Fruit fly (Drosophila melanogaster) whole organism, embryonic: ENCODE results near the gene Polr1C.

Experiments used
- Antp ChIP-seq: fragments of 200-800 bp; sonication (Bioruptor generic); optimal IDR thresholded peaks from 3 replicates; lab custom pipeline; 2016; ENCODE audit warnings: missing biosample characterization, missing genetic modification characterization
- Atf6 ChIP-seq: fragments of 200-800 bp; sonication (Bioruptor generic); IDR thresholded peaks from 2 replicates; pipeline ENCODE4 v1.3.6; 2022; ENCODE audit warnings: missing biosample characterization, missing genetic modification characterization
- Awh ChIP-seq: fragments of 200-800 bp; sonication (Bioruptor generic); IDR thresholded peaks from 2 replicates; pipeline ENCODE4, ENCODE4 v1.3.6; 2022; ENCODE audit warnings: missing biosample characterization, missing genetic modification characterization
- BtbVII ChIP-seq: fragments of 200-800 bp; sonication (Bioruptor generic); optimal IDR thresholded peaks from 3 replicates; lab custom pipeline; 2017; ENCODE audit warnings: missing biosample characterization, mild to moderate bottlenecking, missing genetic modification characterization
- CG10147 ChIP-seq: fragments of 200-800 bp; sonication (Bioruptor generic); optimal IDR thresholded peaks from 2 replicates; lab custom pipeline; 2019; ENCODE audit warnings: missing biosample characterization, mild to moderate bottlenecking, missing genetic modification characterization, moderate library complexity
- CG1024 ChIP-seq: fragments of 200-800 bp; sonication (Bioruptor generic); IDR thresholded peaks from 2 replicates; pipeline ENCODE4 v1.3.6; 2022; ENCODE audit warnings: missing biosample characterization, missing genetic modification characterization
- CG11398 ChIP-seq: fragments of 200-800 bp; sonication (Bioruptor generic); optimal IDR thresholded peaks from 2 replicates; lab custom pipeline; 2016; ENCODE audit warnings: missing biosample characterization, missing genetic modification characterization
- CG11456 ChIP-seq: fragments of 200-800 bp; sonication (Bioruptor generic); IDR thresholded peaks from 3 replicates; pipeline ENCODE4 v1.3.6; 2022; ENCODE audit warnings: missing biosample characterization, missing genetic modification characterization
- CG12104 ChIP-seq: fragments of 200-800 bp; sonication (Bioruptor generic); optimal IDR thresholded peaks from 3 replicates; lab custom pipeline; 2016; ENCODE audit warnings: missing biosample characterization, missing genetic modification characterization
- CG12942 ChIP-seq: fragments of 200-800 bp; sonication (Bioruptor generic); optimal IDR thresholded peaks from 3 replicates; lab custom pipeline; 2016; ENCODE audit warnings: missing biosample characterization, missing genetic modification characterization
- CG15696 ChIP-seq: fragments of 200-800 bp; sonication (Bioruptor generic); optimal IDR thresholded peaks from 2 replicates; lab custom pipeline; 2019; ENCODE audit warnings: missing biosample characterization, mild to moderate bottlenecking, missing genetic modification characterization, moderate library complexity
- CG2199 ChIP-seq: fragments of 200-800 bp; sonication (Bioruptor generic); IDR thresholded peaks from 3 replicates; pipeline ENCODE4 v1.3.6; 2022; ENCODE audit warnings: missing biosample characterization, missing genetic modification characterization
- CG2889 ChIP-seq: fragments of 200-800 bp; sonication (Bioruptor generic); IDR thresholded peaks from 3 replicates; pipeline ENCODE4 v1.3.6; 2022; ENCODE audit warnings: missing biosample characterization, missing genetic modification characterization
- CG3163 ChIP-seq: fragments of 200-800 bp; sonication (Bioruptor generic); optimal IDR thresholded peaks from 3 replicates; lab custom pipeline; 2016; ENCODE audit warnings: missing biosample characterization, missing genetic modification characterization
- CG34376 ChIP-seq: fragments of 200-800 bp; sonication (Bioruptor generic); optimal IDR thresholded peaks from 2 replicates; lab custom pipeline; 2018; ENCODE audit warnings: missing biosample characterization, mild to moderate bottlenecking, missing genetic modification characterization
- CG6683 ChIP-seq: fragments of 200-800 bp; sonication (Bioruptor generic); optimal IDR thresholded peaks from 2 replicates; lab custom pipeline; 2017; ENCODE audit warnings: missing biosample characterization, mild to moderate bottlenecking, missing genetic modification characterization, missing genetic modification reagents
- CG6813 ChIP-seq: fragments of 200-800 bp; sonication (Bioruptor generic); optimal IDR thresholded peaks from 2 replicates; lab custom pipeline; 2017; ENCODE audit warnings: missing biosample characterization, missing genetic modification characterization, mild to moderate bottlenecking, moderate library complexity, missing genetic modification reagents
- CG7928 ChIP-seq: fragments of 200-800 bp; sonication (Bioruptor generic); optimal IDR thresholded peaks from 2 replicates; lab custom pipeline; 2017; ENCODE audit warnings: missing biosample characterization, mild to moderate bottlenecking, missing genetic modification characterization
- CG8924 ChIP-seq: fragments of 200-800 bp; optimal IDR thresholded peaks from 3 replicates; lab custom pipeline; 2019; ENCODE audit warnings: missing biosample characterization, mild to moderate bottlenecking, missing genetic modification characterization, moderate library complexity
- Chrac-16 ChIP-seq: fragments of 200-800 bp; sonication (Bioruptor generic); optimal IDR thresholded peaks from 3 replicates; lab custom pipeline; 2016; ENCODE audit warnings: missing biosample characterization, missing genetic modification characterization
- Gug ChIP-seq: fragments of 200-800 bp; sonication (Bioruptor generic); IDR thresholded peaks from 4 replicates; pipeline ENCODE4 v1.3.6; 2022; ENCODE audit warnings: missing biosample characterization, missing genetic modification characterization
- HLH3B ChIP-seq: fragments of 200-800 bp; sonication (Bioruptor generic); IDR thresholded peaks from 2 replicates; pipeline ENCODE4 v1.3.6; 2022; ENCODE audit warnings: missing biosample characterization, missing genetic modification characterization
- HLH54F ChIP-seq: fragments of 200-800 bp; sonication (Bioruptor generic); optimal IDR thresholded peaks from 3 replicates; lab custom pipeline; 2016; ENCODE audit warnings: missing biosample characterization, missing genetic modification characterization
- HmgD ChIP-seq: fragments of 200-800 bp; sonication (Bioruptor generic); optimal IDR thresholded peaks from 3 replicates; lab custom pipeline; 2016; ENCODE audit warnings: missing biosample characterization, missing genetic modification characterization
- NC2α ChIP-seq: fragments of 200-800 bp; sonication (Bioruptor generic); optimal IDR thresholded peaks from 2 replicates; lab custom pipeline; 2016; ENCODE audit warnings: missing biosample characterization, missing genetic modification characterization
- Ptx1 ChIP-seq: fragments of 200-800 bp; sonication (Bioruptor generic); IDR thresholded peaks from 2 replicates; pipeline ENCODE4 v1.3.6; 2022; ENCODE audit warnings: missing biosample characterization, missing genetic modification characterization
- Rfx ChIP-seq: fragments of 200-800 bp; sonication (Bioruptor generic); IDR thresholded peaks from 2 replicates; pipeline ENCODE4 v1.3.6; 2022; ENCODE audit warnings: missing biosample characterization, missing genetic modification characterization
- Usf ChIP-seq: fragments of 200-800 bp; sonication (Bioruptor generic); optimal IDR thresholded peaks from 2 replicates; lab custom pipeline; 2017; ENCODE audit warnings: missing genotype, missing biosample characterization, missing genetic modification characterization
- abd-A ChIP-seq: fragments of 200-800 bp; sonication (Bioruptor generic); optimal IDR thresholded peaks from 3 replicates; lab custom pipeline; 2019; ENCODE audit warnings: missing biosample characterization, mild to moderate bottlenecking, missing genetic modification characterization, moderate library complexity
- ac ChIP-seq: fragments of 200-800 bp; sonication (Bioruptor generic); optimal IDR thresholded peaks from 3 replicates; lab custom pipeline; 2017; ENCODE audit warnings: missing biosample characterization, mild to moderate bottlenecking, missing genetic modification characterization
- bigmax ChIP-seq: fragments of 200-800 bp; sonication (Bioruptor generic); optimal IDR thresholded peaks from 2 replicates; lab custom pipeline; 2018; ENCODE audit warnings: missing biosample characterization, mild to moderate bottlenecking, missing genetic modification characterization
- cg ChIP-seq: fragments of 200-800 bp; sonication (Bioruptor generic); optimal IDR thresholded peaks from 3 replicates; lab custom pipeline; 2019; ENCODE audit warnings: missing biosample characterization, mild to moderate bottlenecking, missing genetic modification characterization, moderate library complexity
- chn ChIP-seq: fragments of 200-800 bp; sonication (Bioruptor generic); optimal IDR thresholded peaks from 2 replicates; lab custom pipeline; 2016; ENCODE audit warnings: missing biosample characterization, missing genetic modification characterization
- emc ChIP-seq: fragments of 200-800 bp; sonication (Bioruptor generic); optimal IDR thresholded peaks from 2 replicates; lab custom pipeline; 2016; ENCODE audit warnings: missing biosample characterization, missing genetic modification characterization
- fd96Cb ChIP-seq: fragments of 200-800 bp; sonication (Bioruptor generic); optimal IDR thresholded peaks from 2 replicates; lab custom pipeline; 2018; ENCODE audit warnings: missing biosample characterization, mild to moderate bottlenecking, missing genetic modification characterization, moderate library complexity
- gce ChIP-seq: fragments of 200-800 bp; sonication (Bioruptor generic); IDR thresholded peaks from 3 replicates; pipeline ENCODE4 v1.3.6; 2022; ENCODE audit warnings: missing biosample characterization, missing genetic modification characterization
- gsb ChIP-seq: fragments of 200-800 bp; sonication (Bioruptor generic); IDR thresholded peaks from 2 replicates; pipeline ENCODE4 v1.3.6; 2022; ENCODE audit warnings: missing biosample characterization, missing genetic modification characterization
- knrl ChIP-seq: fragments of 200-800 bp; sonication (Bioruptor generic); IDR thresholded peaks from 3 replicates; pipeline ENCODE4 v1.3.6; 2022; ENCODE audit warnings: missing biosample characterization, missing genetic modification characterization; ENCODE audit not compliant: partially characterized antibody
- luna ChIP-seq: fragments of 200-800 bp; sonication (Bioruptor generic); optimal IDR thresholded peaks from 2 replicates; lab custom pipeline; 2016; ENCODE audit warnings: missing biosample characterization, missing genetic modification characterization
- nerfin-1 ChIP-seq: fragments of 200-800 bp; sonication (Bioruptor generic); optimal IDR thresholded peaks from 3 replicates; lab custom pipeline; 2019; ENCODE audit warnings: missing biosample characterization, mild to moderate bottlenecking, missing genetic modification characterization, moderate library complexity
- nmo ChIP-seq: fragments of 200-800 bp; sonication (Bioruptor generic); optimal IDR thresholded peaks from 2 replicates; lab custom pipeline; 2018; ENCODE audit warnings: missing biosample characterization, mild to moderate bottlenecking, missing genetic modification characterization, moderate library complexity
- org-1 ChIP-seq: fragments of 200-800 bp; sonication (Bioruptor generic); optimal IDR thresholded peaks from 2 replicates; lab custom pipeline; 2017; ENCODE audit warnings: missing biosample characterization, missing genetic modification characterization
- pan ChIP-seq, 4 experiments: fragments of >200 bp in 3 of 4; fragments of 200-800 bp in 1 of 4; sonication (Bioruptor generic) in 1 of 4; optimal IDR thresholded peaks in 3 of 4; IDR thresholded peaks in 1 of 4; 2 replicates each; pipeline versions ENCODE4 v1.3.6 to Lab custom; 2017 to 2022; ENCODE audit warnings: missing biosample characterization in 2 of 4, missing genetic modification characterization in 2 of 4, mixed read lengths in 1 of 4
- pita ChIP-seq: fragments of 200-800 bp; sonication (Bioruptor generic); optimal IDR thresholded peaks from 2 replicates; lab custom pipeline; 2017; ENCODE audit warnings: missing biosample characterization, mild to moderate bottlenecking, missing genetic modification characterization
- pnt ChIP-seq: fragments of 200-800 bp; sonication (Bioruptor generic); optimal IDR thresholded peaks from 3 replicates; lab custom pipeline; 2016; ENCODE audit warnings: missing biosample characterization, missing genetic modification characterization
- sim ChIP-seq: fragments of 200-800 bp; sonication (Bioruptor generic); IDR thresholded peaks from 2 replicates; pipeline ENCODE4 v1.3.6; 2022; ENCODE audit warnings: missing biosample characterization, missing genetic modification characterization
- slou ChIP-seq: fragments of 200-800 bp; sonication (Bioruptor generic); optimal IDR thresholded peaks from 3 replicates; lab custom pipeline; 2016; ENCODE audit warnings: missing biosample characterization, missing genetic modification characterization
- sob ChIP-seq: fragments of 200-800 bp; sonication (Bioruptor generic); IDR thresholded peaks from 2 replicates; pipeline ENCODE4 v1.3.6; 2022; ENCODE audit warnings: missing biosample characterization, missing genetic modification characterization
- tna ChIP-seq: fragments of 200-800 bp; sonication (Bioruptor generic); IDR thresholded peaks from 2 replicates; pipeline ENCODE4 v1.3.6; 2022; ENCODE audit warnings: missing biosample characterization, missing genetic modification characterization; ENCODE audit not compliant: partially characterized antibody
- unpg ChIP-seq: fragments of 200-800 bp; sonication (Bioruptor generic); optimal IDR thresholded peaks from 3 replicates; lab custom pipeline; 2018; ENCODE audit warnings: missing biosample characterization, mild to moderate bottlenecking, missing genetic modification characterization, moderate library complexity
- zfh2 ChIP-seq: fragments of 200-800 bp; sonication (Bioruptor generic); optimal IDR thresholded peaks from 2 replicates; lab custom pipeline; 2016; ENCODE audit warnings: missing biosample characterization, missing genetic modification characterization

Gene Polr1C

dm6 chr2L:5010784-5011260 lies 42.0 kb downstream of the Polr1C start, which contains the start of the genes CG31917, Tfb5 and SelT (continued):
- TF ChIP-seq Chrac-16 (GFP tag; lab: Kevin White, UChicago), result peak; percentile 46
- TF ChIP-seq CG6683 (GFP tag; lab: Kevin White, UChicago), result no peak
- no peak for TF ChIP-seq CG11456 (GFP tag; lab: Robert Waterston, UW)
- TF ChIP-seq CG8924 (tag; lab: Kevin White, UChicago), result peak; percentile 62
- peak; percentile 76 for TF ChIP-seq nmo (GFP tag; lab: Kevin White, UChicago)
- TF ChIP-seq abd-A (tag; lab: Kevin White, UChicago), result no peak
- peak; percentile 45; the same call in 1 of the 2 replicates for TF ChIP-seq HLH3B (GFP tag; lab: Robert Waterston, UW)
- peak; percentile 59 for TF ChIP-seq HLH54F (GFP tag; lab: Kevin White, UChicago)
- no peak for TF ChIP-seq BtbVII (GFP tag; lab: Kevin White, UChicago)
- TF ChIP-seq slou, result peak; percentile 39
- TF ChIP-seq CG15696, result peak; percentile 50
- no peak for TF ChIP-seq NC2α (GFP tag; lab: Kevin White, UChicago)
- TF ChIP-seq tna (GFP tag; lab: Robert Waterston, UW), result no peak
- TF ChIP-seq pnt (GFP tag; lab: Kevin White, UChicago), result no peak
- peak; percentile 59 for TF ChIP-seq CG12942 (GFP tag; lab: Kevin White, UChicago)
- TF ChIP-seq knrl (GFP tag; lab: Robert Waterston, UW), result peak; percentile 80
- TF ChIP-seq Awh, result no peak
- no peak for TF ChIP-seq bigmax (GFP tag; lab: Kevin White, UChicago)
- TF ChIP-seq org-1 (GFP tag; lab: Kevin White, UChicago), result no peak
- peak; percentile 2 for TF ChIP-seq CG3163 (GFP tag; lab: Kevin White, UChicago)
- peak; percentile 40 for TF ChIP-seq CG12104
- TF ChIP-seq pita (GFP tag; lab: Kevin White, UChicago), result no peak
- TF ChIP-seq Gug, result no peak
- no peak for TF ChIP-seq luna (GFP tag; lab: Kevin White, UChicago)
- peak; percentile 15 for TF ChIP-seq fd96Cb (tag; lab: Kevin White, UChicago)
- TF ChIP-seq CG10147 (GFP tag; lab: Kevin White, UChicago), result no peak
- peak; percentile 64 for TF ChIP-seq zfh2 (GFP tag; lab: Kevin White, UChicago)
- TF ChIP-seq Atf6 (GFP tag; lab: Robert Waterston, UW), result peak; percentile 30; the same call in 1 of the 2 replicates
- TF ChIP-seq HmgD, result peak; percentile 62
- TF ChIP-seq sim (GFP tag; lab: Robert Waterston, UW), result no peak
- TF ChIP-seq emc (GFP tag; lab: Kevin White, UChicago), result no peak
- TF ChIP-seq CG6813, result no peak
- peak; percentile 68 for TF ChIP-seq unpg
- TF ChIP-seq Rfx (GFP tag; lab: Robert Waterston, UW), result peak; percentile 80
- TF ChIP-seq CG7928, result peak; percentile 46
- no peak for TF ChIP-seq cg (GFP tag; lab: Kevin White, UChicago)
- TF ChIP-seq pan (optimal IDR thresholded peaks at IDR 0.05; lab: Kevin White, UChicago), result no peak
- no peak for TF ChIP-seq pan (GFP tag; optimal IDR thresholded peaks at IDR 0.05 in 1 of 2, IDR thresholded peaks at IDR 0.05 in 1 of 2)
- TF ChIP-seq ac (GFP tag; lab: Kevin White, UChicago), result no peak
- TF ChIP-seq sob, result peak; percentile 32; the same call in 1 of the 2 replicates
- no peak for TF ChIP-seq gsb
- peak; percentile 56; the same call in 1 of the 2 replicates for TF ChIP-seq Ptx1 (GFP tag; lab: Robert Waterston, UW)
- peak; percentile 9 for TF ChIP-seq chn
- no peak for TF ChIP-seq CG2889
- no peak for TF ChIP-seq CG11398 (GFP tag; lab: Kevin White, UChicago)
- TF ChIP-seq CG2199 (GFP tag; lab: Robert Waterston, UW), result no peak
- TF ChIP-seq nerfin-1, result peak; percentile 45
- TF ChIP-seq Usf (GFP tag; lab: Kevin White, UChicago), result peak; percentile 10
- TF ChIP-seq gce (GFP tag; lab: Robert Waterston, UW), result no peak
- peak; percentile 34; the same call in 1 of the 2 replicates for TF ChIP-seq CG1024 (GFP tag; lab: Robert Waterston, UW)
- peak; percentile 3 for TF ChIP-seq CG34376 (GFP tag; lab: Kevin White, UChicago)
- peak; percentile 55 for TF ChIP-seq Antp (GFP tag; lab: Kevin White, UChicago)
